Fruit fly (Drosophila melanogaster) whole organism, embryonic: Measurements from ENCODE around the gene Cwc25.

Experiments
- Abd-B ChIP-seq: fragments of 200-800 bp; sonication (Bioruptor generic); optimal IDR thresholded peaks from 2 replicates; lab custom pipeline; 2018; ENCODE audit warnings: missing biosample characterization, mild to moderate bottlenecking, missing genetic modification characterization, moderate library complexity
- CG10543 ChIP-seq: fragments of 200-800 bp; sonication (Bioruptor generic); optimal IDR thresholded peaks from 3 replicates; lab custom pipeline; 2017; ENCODE audit warnings: missing biosample characterization, mild to moderate bottlenecking, missing genetic modification characterization, moderate library complexity
- CG12219 ChIP-seq: fragments of 200-800 bp; sonication (Bioruptor generic); optimal IDR thresholded peaks from 3 replicates; lab custom pipeline; 2018; ENCODE audit warnings: missing biosample characterization, mild to moderate bottlenecking, missing genetic modification characterization
- CG12744 ChIP-seq: fragments of 200-800 bp; sonication (Bioruptor generic); optimal IDR thresholded peaks from 2 replicates; lab custom pipeline; 2016; ENCODE audit warnings: missing biosample characterization, missing genetic modification characterization
- CG15073 ChIP-seq: fragments of 200-800 bp; sonication (Bioruptor generic); optimal IDR thresholded peaks from 2 replicates; lab custom pipeline; 2016; ENCODE audit warnings: missing biosample characterization, missing genetic modification characterization
- CG15696 ChIP-seq: fragments of 200-800 bp; sonication (Bioruptor generic); optimal IDR thresholded peaks from 2 replicates; lab custom pipeline; 2019; ENCODE audit warnings: missing biosample characterization, mild to moderate bottlenecking, missing genetic modification characterization, moderate library complexity
- CG17802 ChIP-seq: fragments of 200-800 bp; sonication (Bioruptor generic); optimal IDR thresholded peaks from 2 replicates; lab custom pipeline; 2018; ENCODE audit warnings: missing biosample characterization, mild to moderate bottlenecking, missing genetic modification characterization, moderate library complexity
- CG2120 ChIP-seq: fragments of 200-800 bp; sonication (Bioruptor generic); optimal IDR thresholded peaks from 3 replicates; lab custom pipeline; 2016; ENCODE audit warnings: missing biosample characterization, missing genetic modification characterization
- CG2889 ChIP-seq: fragments of 200-800 bp; sonication (Bioruptor generic); IDR thresholded peaks from 3 replicates; pipeline ENCODE4 v1.3.6; 2022; ENCODE audit warnings: missing biosample characterization, missing genetic modification characterization
- CG30020 ChIP-seq: fragments of 200-800 bp; optimal IDR thresholded peaks from 2 replicates; lab custom pipeline; 2019; ENCODE audit warnings: missing biosample characterization, mild to moderate bottlenecking, missing genetic modification characterization, moderate library complexity
- CG30403 ChIP-seq: fragments of 200-800 bp; sonication (Bioruptor generic); optimal IDR thresholded peaks from 3 replicates; lab custom pipeline; 2016; ENCODE audit warnings: missing biosample characterization, missing genetic modification characterization
- CG33557 ChIP-seq: fragments of 200-800 bp; sonication (Bioruptor generic); optimal IDR thresholded peaks from 2 replicates; lab custom pipeline; 2019; ENCODE audit warnings: missing biosample characterization, mild to moderate bottlenecking, missing genetic modification characterization, moderate library complexity
- CG34376 ChIP-seq: fragments of 200-800 bp; sonication (Bioruptor generic); optimal IDR thresholded peaks from 2 replicates; lab custom pipeline; 2018; ENCODE audit warnings: missing biosample characterization, mild to moderate bottlenecking, missing genetic modification characterization
- CG7839 ChIP-seq: fragments of 200-800 bp; sonication (Bioruptor generic); optimal IDR thresholded peaks from 3 replicates; lab custom pipeline; 2018; ENCODE audit warnings: missing biosample characterization, mild to moderate bottlenecking, missing genetic modification characterization, moderate library complexity
- CG7963 ChIP-seq: fragments of 200-800 bp; sonication (Bioruptor generic); IDR thresholded peaks from 3 replicates; pipeline ENCODE4 v1.3.6; 2022; ENCODE audit warnings: missing biosample characterization, missing genetic modification characterization; ENCODE audit not compliant: partially characterized antibody
- CG7987 ChIP-seq: fragments of 200-800 bp; sonication (Bioruptor generic); optimal IDR thresholded peaks from 2 replicates; lab custom pipeline; 2018; ENCODE audit warnings: missing biosample characterization, mild to moderate bottlenecking, missing genetic modification characterization, moderate library complexity
- Gug ChIP-seq: fragments of 200-800 bp; sonication (Bioruptor generic); IDR thresholded peaks from 4 replicates; pipeline ENCODE4 v1.3.6; 2022; ENCODE audit warnings: missing biosample characterization, missing genetic modification characterization
- HLH4C ChIP-seq: fragments of 200-800 bp; sonication (Bioruptor generic); IDR thresholded peaks from 3 replicates; pipeline ENCODE4 v1.3.6; 2022; ENCODE audit warnings: missing biosample characterization, missing genetic modification characterization; ENCODE audit not compliant: partially characterized antibody
- Hsf ChIP-seq: fragments of 200-800 bp; sonication (Bioruptor generic); optimal IDR thresholded peaks from 3 replicates; lab custom pipeline; 2016; ENCODE audit warnings: missing biosample characterization, missing genetic modification characterization
- MTF-1 ChIP-seq: fragments of 200-800 bp; sonication (Bioruptor generic); optimal IDR thresholded peaks from 2 replicates; lab custom pipeline; 2018; ENCODE audit warnings: missing biosample characterization, mild to moderate bottlenecking, missing genetic modification characterization, borderline replicate concordance
- Mes4 ChIP-seq: fragments of 200-800 bp; sonication (Bioruptor generic); optimal IDR thresholded peaks from 2 replicates; lab custom pipeline; 2016; ENCODE audit warnings: missing biosample characterization, missing genetic modification characterization
- Myb ChIP-seq: fragments of 200-800 bp; sonication (Bioruptor generic); optimal IDR thresholded peaks from 2 replicates; lab custom pipeline; 2016; ENCODE audit warnings: missing biosample characterization, missing genetic modification characterization
- Sry-δ ChIP-seq: fragments of 200-800 bp; sonication (Bioruptor generic); optimal IDR thresholded peaks from 2 replicates; lab custom pipeline; 2016; ENCODE audit warnings: missing biosample characterization, missing genetic modification characterization
- Usf ChIP-seq: fragments of 200-800 bp; sonication (Bioruptor generic); optimal IDR thresholded peaks from 2 replicates; lab custom pipeline; 2017; ENCODE audit warnings: missing genotype, missing biosample characterization, missing genetic modification characterization
- amos ChIP-seq: fragments of 200-800 bp; sonication (Bioruptor generic); IDR thresholded peaks from 2 replicates; pipeline ENCODE4 v1.3.6; 2022; ENCODE audit warnings: missing biosample characterization, missing genetic modification characterization; ENCODE audit not compliant: partially characterized antibody
- ash1 ChIP-seq: fragments of 200-800 bp; sonication (Bioruptor generic); optimal IDR thresholded peaks from 2 replicates; lab custom pipeline; 2018; ENCODE audit warnings: missing biosample characterization, mild to moderate bottlenecking, missing genetic modification characterization
- bab2 ChIP-seq: fragments of 200-800 bp; sonication (Bioruptor generic); optimal IDR thresholded peaks from 2 replicates; lab custom pipeline; 2016; ENCODE audit warnings: missing biosample characterization, missing genetic modification characterization
- bigmax ChIP-seq: fragments of 200-800 bp; sonication (Bioruptor generic); optimal IDR thresholded peaks from 2 replicates; lab custom pipeline; 2018; ENCODE audit warnings: missing biosample characterization, mild to moderate bottlenecking, missing genetic modification characterization
- en ChIP-seq: fragments of 200-800 bp; sonication (Bioruptor generic); optimal IDR thresholded peaks from 2 replicates; lab custom pipeline; 2016; ENCODE audit warnings: missing biosample characterization, missing genetic modification characterization
- eve ChIP-seq, 2 experiments: fragments of >200 bp; optimal IDR thresholded peaks; 2 replicates each; lab custom pipeline; 2017; ENCODE audit warnings: missing biosample characterization in 2 of 2, missing genetic modification characterization in 2 of 2
- fru ChIP-seq: fragments of >200 bp; optimal IDR thresholded peaks from 2 replicates; lab custom pipeline; 2017
- hkb ChIP-seq, 2 experiments: fragments of 200-800 bp in 1 of 2; fragments of >200 bp in 1 of 2; sonication (Bioruptor generic) in 1 of 2; IDR thresholded peaks in 1 of 2; optimal IDR thresholded peaks in 1 of 2; 2 replicates each; pipeline versions ENCODE4 v1.3.6 to Lab custom; 2017 to 2022; ENCODE audit warnings: missing biosample characterization in 1 of 2, missing genetic modification characterization in 1 of 2
- inv ChIP-seq: fragments of 200-800 bp; sonication (Bioruptor generic); IDR thresholded peaks from 2 replicates; pipeline ENCODE4 v1.3.6; 2022; ENCODE audit warnings: missing biosample characterization, missing genetic modification characterization; ENCODE audit not compliant: partially characterized antibody
- kah ChIP-seq: fragments of 200-800 bp; sonication (Bioruptor generic); optimal IDR thresholded peaks from 2 replicates; lab custom pipeline; 2018; ENCODE audit warnings: missing biosample characterization, mild to moderate bottlenecking, missing genetic modification characterization
- ken ChIP-seq: fragments of 200-800 bp; sonication (Bioruptor generic); IDR thresholded peaks from 3 replicates; pipeline ENCODE4 v1.3.6; 2022; ENCODE audit warnings: missing biosample characterization, missing genetic modification characterization
- lilli ChIP-seq: fragments of 200-800 bp; sonication (Bioruptor generic); optimal IDR thresholded peaks from 3 replicates; lab custom pipeline; 2016; ENCODE audit warnings: missing biosample characterization, missing genetic modification characterization
- nerfin-1 ChIP-seq: fragments of 200-800 bp; sonication (Bioruptor generic); optimal IDR thresholded peaks from 3 replicates; lab custom pipeline; 2019; ENCODE audit warnings: missing biosample characterization, mild to moderate bottlenecking, missing genetic modification characterization, moderate library complexity
- nerfin-2 ChIP-seq: fragments of 200-800 bp; sonication (Bioruptor generic); IDR thresholded peaks from 2 replicates; pipeline ENCODE4 v1.3.6; 2022; ENCODE audit warnings: missing biosample characterization, missing genetic modification characterization; ENCODE audit not compliant: partially characterized antibody
- odd ChIP-seq: fragments of 200-800 bp; sonication (Bioruptor generic); optimal IDR thresholded peaks from 2 replicates; lab custom pipeline; 2017; ENCODE audit warnings: missing biosample characterization, mild to moderate bottlenecking, missing genetic modification characterization
- pb ChIP-seq: fragments of 200-800 bp; sonication (Bioruptor generic); optimal IDR thresholded peaks from 3 replicates; lab custom pipeline; 2016; ENCODE audit warnings: missing biosample characterization, missing genetic modification characterization
- psq ChIP-seq: fragments of 200-800 bp; sonication (Bioruptor generic); optimal IDR thresholded peaks from 2 replicates; lab custom pipeline; 2017; ENCODE audit warnings: missing biosample characterization, missing genetic modification characterization
- pzg ChIP-seq: fragments of 200-800 bp; sonication (Bioruptor generic); optimal IDR thresholded peaks from 3 replicates; lab custom pipeline; 2018; ENCODE audit warnings: missing biosample characterization, mild to moderate bottlenecking, missing genetic modification characterization, moderate library complexity
- sens ChIP-seq: fragments of 200-800 bp; sonication (Bioruptor generic); peaks from one replicate; lab custom pipeline; 2016; ENCODE audit warnings: missing biosample characterization, missing genetic modification characterization
- shn ChIP-seq: fragments of 200-800 bp; sonication (Bioruptor generic); optimal IDR thresholded peaks from 3 replicates; lab custom pipeline; 2016; ENCODE audit warnings: missing biosample characterization, missing genetic modification characterization
- stc ChIP-seq: fragments of 200-800 bp; sonication (Bioruptor generic); IDR thresholded peaks from 2 replicates; pipeline ENCODE4 v1.3.6; 2022; ENCODE audit warnings: missing biosample characterization, missing genetic modification characterization
- usp ChIP-seq: fragments of >200 bp; optimal IDR thresholded peaks from 2 replicates; lab custom pipeline; 2017; ENCODE audit warnings: missing biosample characterization, missing genetic modification characterization
- zfh1 ChIP-seq: fragments of 200-800 bp; sonication (Bioruptor generic); IDR thresholded peaks from 3 replicates; pipeline ENCODE4 v1.3.6; 2022; ENCODE audit warnings: missing biosample characterization, missing genetic modification characterization
- zfh2 ChIP-seq: fragments of 200-800 bp; sonication (Bioruptor generic); optimal IDR thresholded peaks from 2 replicates; lab custom pipeline; 2016; ENCODE audit warnings: missing biosample characterization, missing genetic modification characterization

Gene Cwc25

dm6 chr2L:2748480-2749143 lies 3.7 kb downstream of the Cwc25 start (continued):
- TF ChIP-seq bigmax (GFP tag; lab: Kevin White, UChicago): peak; percentile 53
- peak; percentile 92 for TF ChIP-seq Gug
- peak; percentile 78 for TF ChIP-seq CG30020
- peak; percentile 92 for TF ChIP-seq CG7839 (tag; lab: Kevin White, UChicago)
- no peak for TF ChIP-seq CG15073 (GFP tag; lab: Kevin White, UChicago)
- peak; percentile 66 for TF ChIP-seq Mes4 (GFP tag; lab: Kevin White, UChicago)
- TF ChIP-seq Usf (GFP tag; lab: Kevin White, UChicago): peak; percentile 78
- TF ChIP-seq Abd-B: peak; percentile 79
- peak; percentile 81 for TF ChIP-seq Hsf (GFP tag; lab: Kevin White, UChicago)
- peak; percentile 36; the same call in 1 of the 2 replicates for TF ChIP-seq inv (GFP tag; lab: Robert Waterston, UW)
- 0 out of 2 replicates have a peak, but pooled peaks have one; percentile 34 for TF ChIP-seq amos (GFP tag; lab: Robert Waterston, UW)
- TF ChIP-seq stc (GFP tag; lab: Robert Waterston, UW): peak; percentile 78; the same call in 1 of the 2 replicates
- peak; percentile 66 for TF ChIP-seq psq
- peak; percentile 90 for TF ChIP-seq ken (GFP tag; lab: Robert Waterston, UW)
- peak; percentile 67 for TF ChIP-seq bab2 (GFP tag; lab: Kevin White, UChicago)
- no peak for TF ChIP-seq fru (lab: Kevin White, UChicago)
- peak; percentile 28 for TF ChIP-seq CG12744
- peak; percentile 35; the same call in 1 of the 3 replicates for TF ChIP-seq CG7963 (GFP tag; lab: Robert Waterston, UW)
- TF ChIP-seq nerfin-2 (GFP tag; lab: Robert Waterston, UW): 0 out of 2 replicates have a peak, but pooled peaks have one; percentile 47
- peak; percentile 90 for TF ChIP-seq CG30403 (GFP tag; lab: Kevin White, UChicago)
- TF ChIP-seq CG2889 (GFP tag; lab: Robert Waterston, UW): peak; percentile 59; the same call in 1 of the 3 replicates
- no peak for TF ChIP-seq hkb (optimal IDR thresholded peaks at IDR 0.05; lab: Kevin White, UChicago)
- TF ChIP-seq hkb (GFP tag; IDR thresholded peaks at IDR 0.05; lab: Robert Waterston, UW): peak; percentile 74
- TF ChIP-seq HLH4C (GFP tag; lab: Robert Waterston, UW): peak; percentile 42; the same call in 1 of the 3 replicates
- peak; percentile 79 for TF ChIP-seq Myb

DNA sequence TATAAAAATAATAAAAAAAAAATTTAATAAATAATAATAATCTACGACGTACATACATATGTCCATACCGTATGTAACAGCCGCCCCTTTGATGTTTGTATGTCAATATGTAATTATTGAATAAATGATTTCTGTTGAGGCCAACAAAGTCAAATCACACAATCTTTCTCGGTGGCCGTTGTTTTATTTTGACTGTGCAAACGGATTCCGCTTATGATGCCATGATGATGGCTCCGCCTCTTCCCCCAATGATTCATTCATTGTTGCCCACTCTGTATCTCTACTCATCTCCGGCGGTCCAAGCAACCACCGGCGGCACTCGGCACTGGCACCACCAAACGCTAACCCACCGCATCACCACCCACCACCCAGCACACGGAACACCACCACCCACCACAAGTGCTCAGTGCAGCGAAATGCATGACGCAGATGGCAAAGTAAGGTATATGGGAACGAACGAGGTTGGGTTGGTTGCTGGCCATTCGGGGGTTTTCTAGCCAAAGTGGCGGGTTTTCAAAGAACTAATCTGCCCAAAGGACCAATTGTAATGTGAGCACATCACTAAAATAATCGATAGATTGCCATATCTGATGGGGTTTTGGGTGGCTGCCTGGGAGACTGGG lies 4.4 kb downstream of the Cwc25 start:
- TF ChIP-seq shn (GFP tag; lab: Kevin White, UChicago) (peak; percentile 23), pb (no peak), CG33557 (GFP tag; lab: Kevin White, UChicago) (no peak), nerfin-1 (peak; percentile 64), zfh2 (peak; percentile 7), sens (GFP tag; lab: Kevin White, UChicago) (peak; percentile 66), odd (GFP tag; lab: Kevin White, UChicago) (peak; percentile 26), en (GFP tag; lab: Kevin White, UChicago) (no peak), CG2120 (peak; percentile 53), lilli (GFP tag; lab: Kevin White, UChicago) (peak; percentile 10), CG10543 (peak; percentile 1), zfh1 (GFP tag; lab: Robert Waterston, UW) (no peak), kah (GFP tag; lab: Kevin White, UChicago) (peak; percentile 37), CG7987 (GFP tag; lab: Kevin White, UChicago) (peak; percentile 5), CG15696 (tag; lab: Kevin White, UChicago) (no peak), CG34376 (GFP tag; lab: Kevin White, UChicago) (peak; percentile 7), pzg (GFP tag; lab: Kevin White, UChicago) (peak; percentile 25), Sry-δ (GFP tag; lab: Kevin White, UChicago) (peak; percentile 51), usp (GFP tag; lab: Kevin White, UChicago) (no peak), CG17802 (tag; lab: Kevin White, UChicago) (no peak), ash1 (no peak), eve (GFP tag; optimal IDR thresholded peaks at IDR 0.05; lab: Kevin White, UChicago) (no peak), CG12219 (GFP tag; lab: Kevin White, UChicago) (peak; percentile 3), MTF-1 (GFP tag; lab: Kevin White, UChicago) (peak; percentile 62)
